Fruit fly (Drosophila melanogaster): ENCODE data around the gene CG15478.

CG15478 gene

dm6 chrX:7703001-7703864, 14.5 kb downstream of the CG15478 start (continued):
- TF ChIP-seq CG1233 (GFP tag; optimal IDR thresholded peaks at IDR 0.05) (peak; percentile 22), PHDP (tag; optimal IDR thresholded peaks at IDR 0.05) (peak; percentile 60), danr (GFP tag; IDR thresholded peaks at IDR 0.05) (peak; percentile 57), CG4404 (GFP tag; IDR thresholded peaks at IDR 0.05) (peak; percentile 26; the same call in 1 of the 2 replicates), Camta (GFP tag; optimal IDR thresholded peaks at IDR 0.05) (peak; percentile 94), CG6689 (GFP tag; IDR thresholded peaks at IDR 0.05) (peak; percentile 56), Sox102F (GFP tag; optimal IDR thresholded peaks at IDR 0.05) (peak; percentile 46), CG3407 (GFP tag; optimal IDR thresholded peaks at IDR 0.05) (peak; percentile 20), caup (GFP tag; optimal IDR thresholded peaks at IDR 0.05; ENCODE audit: severe bottlenecking) (peak; percentile 13), HHEX (GFP tag; optimal IDR thresholded peaks at IDR 0.05) (peak; percentile 75), Gsc (GFP tag; IDR thresholded peaks at IDR 0.05) (peak; percentile 55), Meics (GFP tag; optimal IDR thresholded peaks at IDR 0.05) (peak; percentile 60), CG13287 (GFP tag; IDR thresholded peaks at IDR 0.05; ENCODE audit: partially characterized antibody) (peak; percentile 16; the same call in 1 of the 2 replicates), ap (GFP tag; IDR thresholded peaks at IDR 0.05) (peak; percentile 39; the same call in 1 of the 2 replicates), chinmo (GFP tag; IDR thresholded peaks at IDR 0.05; ENCODE audit: partially characterized antibody) (peak; percentile 91), Ptx1 (GFP tag; IDR thresholded peaks at IDR 0.05) (peak; percentile 75), CG11696 (GFP tag; IDR thresholded peaks at IDR 0.05) (peak; percentile 29), CG13624 (GFP tag; optimal IDR thresholded peaks at IDR 0.05) (peak; percentile 29), Fer3 (tag; optimal IDR thresholded peaks at IDR 0.05) (peak; percentile 62), ind (GFP tag; optimal IDR thresholded peaks at IDR 0.05) (peak; percentile 37), CG18599 (GFP tag; optimal IDR thresholded peaks at IDR 0.05) (peak; percentile 85), CoRest (tag; optimal IDR thresholded peaks at IDR 0.05) (peak; percentile 53), Hsf (GFP tag; optimal IDR thresholded peaks at IDR 0.05) (peak; percentile 13), CG10366 (GFP tag; IDR thresholded peaks at IDR 0.05) (peak; percentile 73), CrebB (tag; optimal IDR thresholded peaks at IDR 0.05) (peak; percentile 69), CG8359 (GFP tag; optimal IDR thresholded peaks at IDR 0.05; ENCODE audit: borderline replicate concordance) (peak; percentile 75), Hand (GFP tag; optimal IDR thresholded peaks at IDR 0.05) (peak; percentile 64), CG8924 (tag; optimal IDR thresholded peaks at IDR 0.05) (peak; percentile 49), sim (GFP tag; IDR thresholded peaks at IDR 0.05) (peak; percentile 65; the same call in 1 of the 2 replicates), Usf (GFP tag; optimal IDR thresholded peaks at IDR 0.05) (peak; percentile 68), CG2712 (tag; optimal IDR thresholded peaks at IDR 0.05) (peak; percentile 15), CG11695 (GFP tag; IDR thresholded peaks at IDR 0.05) (peak; percentile 41; the same call in 2 of the 3 replicates), gce (GFP tag; IDR thresholded peaks at IDR 0.05) (peak; percentile 63), dpn (GFP tag; optimal IDR thresholded peaks at IDR 0.05) (peak; percentile 36 to 97), CG2889 (GFP tag; IDR thresholded peaks at IDR 0.05) (peak; percentile 61), ase (GFP tag; IDR thresholded peaks at IDR 0.05) (peak; percentile 62), CG12219 (GFP tag; optimal IDR thresholded peaks at IDR 0.05) (peak; percentile 79), pum (GFP tag; optimal IDR thresholded peaks at IDR 0.05) (peak; percentile 95), CG16863 (GFP tag; optimal IDR thresholded peaks at IDR 0.05) (peak; percentile 16), pnt (GFP tag; optimal IDR thresholded peaks at IDR 0.05) (peak; percentile 93), mirr (GFP tag; optimal IDR thresholded peaks at IDR 0.05) (peak; percentile 88), al (GFP tag; IDR thresholded peaks at IDR 0.05) (peak; percentile 44), gcm2 (GFP tag; optimal IDR thresholded peaks at IDR 0.05) (peak; percentile 27), CG7357 (GFP tag; IDR thresholded peaks at IDR 0.05) (peak; percentile 33; the same call in 2 of the 3 replicates), Dek (tag; optimal IDR thresholded peaks at IDR 0.05) (peak; percentile 66), kay (GFP tag; optimal IDR thresholded peaks at IDR 0.05) (peak; percentile 86), D19A (tag; optimal IDR thresholded peaks at IDR 0.05) (peak; percentile 97), gsb-n (tag; optimal IDR thresholded peaks at IDR 0.05) (peak; percentile 35)

Data from whole organism, embryonic.